Fruit fly (Drosophila melanogaster) whole organism, prepupa: ENCODE measurements around the gene Hsp70Aa.
A peak's percentile ranks its signal among the peaks of the same experiment; 100 is the strongest.

Experiments
- Blimp-1 ChIP-seq: fragments of 200-800 bp; sonication (Bioruptor generic); optimal IDR thresholded peaks from 3 replicates; lab custom pipeline; 2017; ENCODE audit warnings: missing biosample characterization, missing genetic modification characterization, mild to moderate bottlenecking, moderate library complexity, missing genetic modification reagents
- CG11294 ChIP-seq: fragments of 200-800 bp; sonication (Bioruptor generic); IDR thresholded peaks from 2 replicates; pipeline ENCODE4 v1.3.6; 2022; ENCODE audit warnings: missing biosample characterization, missing genetic modification characterization
- CG15336 ChIP-seq: fragments of 200-800 bp; sonication (Bioruptor generic); IDR thresholded peaks from 2 replicates; pipeline ENCODE4 v1.3.6; 2022; ENCODE audit warnings: missing biosample characterization, missing genetic modification characterization
- CG1621 ChIP-seq: fragments of 200-800 bp; sonication (Bioruptor generic); optimal IDR thresholded peaks from 3 replicates; lab custom pipeline; 2018; ENCODE audit warnings: missing biosample characterization, mild to moderate bottlenecking, missing genetic modification characterization
- CG3032 ChIP-seq: fragments of 200-800 bp; optimal IDR thresholded peaks from 2 replicates; lab custom pipeline; 2019; ENCODE audit warnings: missing biosample characterization, mild to moderate bottlenecking, missing genetic modification characterization, moderate library complexity
- CG31627 ChIP-seq: fragments of 200-800 bp; sonication (Bioruptor generic); optimal IDR thresholded peaks from 3 replicates; lab custom pipeline; 2016; ENCODE audit warnings: missing biosample characterization, missing genetic modification characterization
- CG32006 ChIP-seq: fragments of 200-800 bp; sonication (Bioruptor generic); optimal IDR thresholded peaks from 3 replicates; lab custom pipeline; 2017; ENCODE audit warnings: missing biosample characterization, mild to moderate bottlenecking, missing genetic modification characterization
- CG3919 ChIP-seq: fragments of 200-800 bp; sonication (Bioruptor generic); optimal IDR thresholded peaks from 3 replicates; lab custom pipeline; 2016; ENCODE audit warnings: missing biosample characterization, missing genetic modification characterization
- CG4318 ChIP-seq: fragments of 200-800 bp; sonication (Bioruptor generic); optimal IDR thresholded peaks from 3 replicates; lab custom pipeline; 2017; ENCODE audit warnings: missing biosample characterization, mild to moderate bottlenecking, missing genetic modification characterization
- CG6163 ChIP-seq: fragments of 200-800 bp; sonication (Bioruptor generic); IDR thresholded peaks from 3 replicates; pipeline ENCODE4 v1.3.6; 2022; ENCODE audit warnings: missing biosample characterization, missing genetic modification characterization
- CG6276 ChIP-seq: fragments of 200-800 bp; sonication (Bioruptor generic); optimal IDR thresholded peaks from 2 replicates; lab custom pipeline; 2017; ENCODE audit warnings: missing biosample characterization, mild to moderate bottlenecking, missing genetic modification characterization
- CG6792 ChIP-seq: fragments of 200-800 bp; sonication (Bioruptor generic); optimal IDR thresholded peaks from 3 replicates; lab custom pipeline; 2016; ENCODE audit warnings: missing biosample characterization, missing genetic modification characterization
- CG6808 ChIP-seq: fragments of 200-800 bp; sonication (Bioruptor generic); optimal IDR thresholded peaks from 3 replicates; lab custom pipeline; 2017; ENCODE audit warnings: missing biosample characterization, missing genetic modification characterization, mild to moderate bottlenecking, moderate library complexity, missing genetic modification reagents
- CG6854 ChIP-seq: fragments of 200-800 bp; sonication (Bioruptor generic); optimal IDR thresholded peaks from 2 replicates; lab custom pipeline; 2017; ENCODE audit warnings: missing biosample characterization, mild to moderate bottlenecking, missing genetic modification characterization
- CG7368 ChIP-seq: fragments of 200-800 bp; sonication (Bioruptor generic); optimal IDR thresholded peaks from 3 replicates; lab custom pipeline; 2016; ENCODE audit warnings: missing biosample characterization, missing genetic modification characterization
- CG8319 ChIP-seq: fragments of 200-800 bp; sonication (Bioruptor generic); optimal IDR thresholded peaks from 3 replicates; lab custom pipeline; 2016; ENCODE audit warnings: missing biosample characterization, missing genetic modification characterization
- CG8632 ChIP-seq: fragments of 200-800 bp; sonication (Bioruptor generic); optimal IDR thresholded peaks from 3 replicates; lab custom pipeline; 2016; ENCODE audit warnings: missing biosample characterization, missing genetic modification characterization
- CG9139 ChIP-seq: fragments of 200-800 bp; sonication (Bioruptor generic); optimal IDR thresholded peaks from 3 replicates; lab custom pipeline; 2017; ENCODE audit warnings: missing biosample characterization, mild to moderate bottlenecking, missing genetic modification characterization
- Eip75B ChIP-seq: fragments of 200-800 bp; sonication (Bioruptor generic); optimal IDR thresholded peaks from 3 replicates; lab custom pipeline; 2016; ENCODE audit warnings: missing biosample characterization, missing genetic modification characterization
- Eip78C ChIP-seq: fragments of 200-800 bp; sonication (Bioruptor generic); peaks from one replicate; lab custom pipeline; 2016; ENCODE audit warnings: missing biosample characterization, missing genetic modification characterization
- Eip93F ChIP-seq: fragments of 200-800 bp; sonication (Bioruptor generic); optimal IDR thresholded peaks from 2 replicates; lab custom pipeline; 2016; ENCODE audit warnings: missing biosample characterization, mild to moderate bottlenecking, missing genetic modification characterization
- Ets21C ChIP-seq: fragments of 200-800 bp; sonication (Bioruptor generic); optimal IDR thresholded peaks from 3 replicates; lab custom pipeline; 2016; ENCODE audit warnings: missing biosample characterization, missing genetic modification characterization
- Gug ChIP-seq: fragments of 200-800 bp; sonication (Bioruptor generic); IDR thresholded peaks from 2 replicates; pipeline ENCODE4 v1.3.6; 2022; ENCODE audit warnings: missing biosample characterization, missing genetic modification characterization
- Hr38 ChIP-seq: sonication (Bioruptor generic); optimal IDR thresholded peaks from 2 replicates; lab custom pipeline; 2016; ENCODE audit warnings: missing biosample characterization, missing genetic modification characterization
- Hr39 ChIP-seq: fragments of 200-800 bp; sonication (Bioruptor generic); optimal IDR thresholded peaks from 2 replicates; lab custom pipeline; 2016; ENCODE audit warnings: missing biosample characterization, missing genetic modification characterization
- OdsH ChIP-seq: fragments of 200-800 bp; sonication (Bioruptor generic); optimal IDR thresholded peaks from 3 replicates; lab custom pipeline; 2016; ENCODE audit warnings: missing biosample characterization, missing genetic modification characterization
- Smox ChIP-seq: fragments of 200-800 bp; sonication (Bioruptor generic); optimal IDR thresholded peaks from 3 replicates; lab custom pipeline; 2016; ENCODE audit warnings: missing biosample characterization, missing genetic modification characterization
- Sox102F ChIP-seq: fragments of 200-800 bp; sonication (Bioruptor generic); optimal IDR thresholded peaks from 2 replicates; lab custom pipeline; 2016; ENCODE audit warnings: missing biosample characterization, mild to moderate bottlenecking, missing genetic modification characterization
- Sox14 ChIP-seq: fragments of 200-800 bp; sonication (Bioruptor generic); optimal IDR thresholded peaks from 3 replicates; lab custom pipeline; 2016; ENCODE audit warnings: missing biosample characterization, missing genetic modification characterization
- achi ChIP-seq: fragments of 200-800 bp; sonication (Bioruptor generic); optimal IDR thresholded peaks from 3 replicates; lab custom pipeline; 2016; ENCODE audit warnings: missing biosample characterization, missing genetic modification characterization
- acj6 ChIP-seq: fragments of 200-800 bp; sonication (Bioruptor generic); optimal IDR thresholded peaks from 3 replicates; lab custom pipeline; 2016; ENCODE audit warnings: missing biosample characterization, missing genetic modification characterization
- cyc ChIP-seq: fragments of 200-800 bp; sonication (Bioruptor generic); optimal IDR thresholded peaks from 3 replicates; lab custom pipeline; 2016; ENCODE audit warnings: missing biosample characterization, missing genetic modification characterization
- dac ChIP-seq: fragments of 200-800 bp; sonication (Bioruptor generic); optimal IDR thresholded peaks from 2 replicates; lab custom pipeline; 2017; ENCODE audit warnings: missing biosample characterization, mild to moderate bottlenecking, missing genetic modification characterization
- dsx ChIP-seq: fragments of 200-800 bp; optimal IDR thresholded peaks from 3 replicates; lab custom pipeline; 2019; ENCODE audit warnings: missing biosample characterization, mild to moderate bottlenecking, missing genetic modification characterization, moderate library complexity; ENCODE audit not compliant: poor library complexity, severe bottlenecking
- eg ChIP-seq: fragments of 200-800 bp; sonication (Bioruptor generic); IDR thresholded peaks from 3 replicates; pipeline ENCODE4 v1.3.6; 2022; ENCODE audit warnings: missing biosample characterization, missing genetic modification characterization
- esn ChIP-seq: fragments of 200-800 bp; sonication (Bioruptor generic); optimal IDR thresholded peaks from 2 replicates; lab custom pipeline; 2016; ENCODE audit warnings: missing biosample characterization, mild to moderate bottlenecking, missing genetic modification characterization, moderate library complexity
- fd59A ChIP-seq: fragments of 200-800 bp; sonication (Bioruptor generic); optimal IDR thresholded peaks from 2 replicates; lab custom pipeline; 2017; ENCODE audit warnings: missing biosample characterization, mild to moderate bottlenecking, missing genetic modification characterization, missing genetic modification reagents
- fd85E ChIP-seq: fragments of 200-800 bp; sonication (Bioruptor generic); optimal IDR thresholded peaks from 3 replicates; lab custom pipeline; 2016; ENCODE audit warnings: missing biosample characterization, missing genetic modification characterization
- fkh ChIP-seq: fragments of 200-800 bp; sonication (Bioruptor generic); optimal IDR thresholded peaks from 3 replicates; lab custom pipeline; 2017; ENCODE audit warnings: missing biosample characterization, mild to moderate bottlenecking, missing genetic modification characterization, moderate library complexity
- lz ChIP-seq: fragments of 200-800 bp; sonication (Bioruptor generic); optimal IDR thresholded peaks from 3 replicates; lab custom pipeline; 2016; ENCODE audit warnings: missing biosample characterization, missing genetic modification characterization
- net ChIP-seq: fragments of 200-800 bp; sonication (Bioruptor generic); optimal IDR thresholded peaks from 3 replicates; lab custom pipeline; 2016; ENCODE audit warnings: missing biosample characterization, missing genetic modification characterization
- pdm3 ChIP-seq: fragments of 200-800 bp; sonication (Bioruptor generic); optimal IDR thresholded peaks from 3 replicates; lab custom pipeline; 2016; ENCODE audit warnings: missing biosample characterization, missing genetic modification characterization
- salr ChIP-seq, 2 experiments: fragments of 200-800 bp; sonication (Bioruptor generic); optimal IDR thresholded peaks; 3 replicates each; lab custom pipeline; 2016 to 2018; ENCODE audit warnings: missing biosample characterization in 2 of 2, missing genetic modification characterization in 2 of 2, mild to moderate bottlenecking in 1 of 2
- spab ChIP-seq: fragments of 200-800 bp; sonication (Bioruptor generic); optimal IDR thresholded peaks from 2 replicates; lab custom pipeline; 2017; ENCODE audit warnings: missing biosample characterization, mild to moderate bottlenecking, missing genetic modification characterization, missing genetic modification reagents
- svp ChIP-seq: fragments of 200-800 bp; sonication (Bioruptor generic); peaks from one replicate; lab custom pipeline; 2016; ENCODE audit warnings: missing biosample characterization, missing genetic modification characterization
- topi ChIP-seq: fragments of 200-800 bp; sonication (Bioruptor generic); optimal IDR thresholded peaks from 3 replicates; lab custom pipeline; 2016; ENCODE audit warnings: missing biosample characterization, missing genetic modification characterization
- vri ChIP-seq: fragments of 200-800 bp; sonication (Bioruptor generic); optimal IDR thresholded peaks from 3 replicates; lab custom pipeline; 2016; ENCODE audit warnings: missing biosample characterization, mild to moderate bottlenecking, missing genetic modification characterization

Gene Hsp70Aa

DNA sequence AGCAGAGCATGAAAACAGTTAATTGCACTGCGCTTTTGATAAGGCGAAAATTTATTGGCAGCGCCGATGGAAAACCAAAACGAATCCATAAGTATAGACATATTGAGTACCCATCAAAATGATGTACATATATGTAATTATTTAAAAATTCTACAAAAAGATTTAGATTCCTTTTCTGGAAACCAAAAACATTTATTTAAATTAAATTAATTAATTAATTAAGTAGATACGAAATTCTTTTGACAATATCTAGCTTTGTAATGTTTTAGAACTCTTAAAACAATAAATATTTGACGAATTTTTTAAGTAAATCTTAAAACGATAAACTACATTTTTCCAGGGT lies 21.0 kb upstream of the Hsp70Aa start (continued):
- TF ChIP-seq achi (GFP tag; lab: Kevin White, UChicago) (peak; percentile 38), CG32006 (peak; percentile 55), topi (GFP tag; lab: Kevin White, UChicago) (no peak), esn (GFP tag; lab: Kevin White, UChicago) (peak; percentile 34), svp (peak; percentile 75), Eip75B (GFP tag; lab: Kevin White, UChicago) (no peak), dsx (GFP tag; lab: Kevin White, UChicago) (no peak), CG6808 (GFP tag; lab: Kevin White, UChicago) (no peak), dac (GFP tag; lab: Kevin White, UChicago) (no peak), CG9139 (GFP tag; lab: Kevin White, UChicago) (no peak), acj6 (GFP tag; lab: Kevin White, UChicago) (peak; percentile 27), fd59A (GFP tag; lab: Kevin White, UChicago) (no peak), lz (GFP tag; lab: Kevin White, UChicago) (no peak), CG3919 (GFP tag; lab: Kevin White, UChicago) (peak; percentile 34), Smox (GFP tag; lab: Kevin White, UChicago) (no peak), CG1621 (tag; lab: Kevin White, UChicago) (no peak), Blimp-1 (GFP tag; lab: Kevin White, UChicago) (no peak), pdm3 (GFP tag; lab: Kevin White, UChicago) (no peak), CG7368 (no peak), CG15336 (peak; percentile 66), Sox14 (no peak), CG4318 (GFP tag; lab: Kevin White, UChicago) (no peak), CG11294 (no peak), Sox102F (GFP tag; lab: Kevin White, UChicago) (no peak), eg (GFP tag; lab: Robert Waterston, UW) (no peak), CG6792 (GFP tag; lab: Kevin White, UChicago) (no peak)

DNA sequence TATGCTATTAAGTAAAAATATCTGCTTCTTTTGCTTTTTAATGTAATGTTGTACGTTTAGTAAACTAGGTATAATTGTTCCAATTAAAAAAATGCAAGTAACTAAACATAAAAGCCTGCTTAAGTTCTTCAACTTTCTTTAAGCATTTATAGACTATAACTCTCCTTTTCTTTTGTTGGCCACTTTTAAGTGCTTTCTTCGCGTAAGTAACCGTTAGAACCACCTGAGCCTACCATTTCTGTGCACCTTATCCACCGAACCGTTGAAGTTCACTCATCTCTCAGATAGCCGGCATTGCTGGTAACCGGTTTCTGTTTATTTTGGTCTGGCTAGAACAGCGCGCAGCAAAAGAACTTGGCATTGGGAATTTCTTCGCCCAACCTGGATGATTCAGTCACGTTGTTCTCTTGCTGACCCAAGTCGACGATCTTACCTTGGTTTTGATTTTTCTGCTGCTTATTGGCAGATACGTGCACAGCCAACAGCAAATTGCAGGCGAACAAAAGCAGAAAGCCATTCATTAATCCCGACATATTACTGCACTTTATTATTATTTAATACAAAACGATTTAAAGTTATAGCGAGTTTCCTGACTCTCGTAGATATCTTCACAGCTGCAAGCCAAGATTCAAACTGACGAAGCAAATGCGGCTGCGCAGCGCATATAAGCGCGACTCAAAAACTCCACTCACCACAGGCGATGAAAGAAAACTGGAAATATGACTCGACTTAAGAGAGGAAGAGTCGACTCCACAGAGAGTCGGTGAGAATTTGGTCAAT lies 20.4 kb upstream of the Hsp70Aa start, which contains the start of gene CG10005:
CG10005 (minus strand) TSS at position 642 of the 780 bp plus-strand sequence.
- peak; percentile 27 for TF ChIP-seq fd85E (GFP tag; lab: Kevin White, UChicago)
- no peak for TF ChIP-seq fkh (GFP tag; lab: Kevin White, UChicago)
- no peak for TF ChIP-seq dac (GFP tag; lab: Kevin White, UChicago)
- no peak for TF ChIP-seq cyc (GFP tag; lab: Kevin White, UChicago)
- no peak for TF ChIP-seq spab (GFP tag; lab: Kevin White, UChicago)
- peak; percentile 15 for TF ChIP-seq dsx (GFP tag; lab: Kevin White, UChicago)
- TF ChIP-seq eg (GFP tag; lab: Robert Waterston, UW), result no peak
- TF ChIP-seq esn (GFP tag; lab: Kevin White, UChicago), result no peak
- TF ChIP-seq Eip93F (GFP tag; lab: Kevin White, UChicago), result no peak
- no peak for TF ChIP-seq CG6276 (GFP tag; lab: Kevin White, UChicago)
- no peak for TF ChIP-seq CG6792 (GFP tag; lab: Kevin White, UChicago)
- no peak for TF ChIP-seq CG11294
- TF ChIP-seq CG9139 (GFP tag; lab: Kevin White, UChicago), result peak; percentile 59
- no peak for TF ChIP-seq CG31627 (GFP tag; lab: Kevin White, UChicago)
- TF ChIP-seq fd59A (GFP tag; lab: Kevin White, UChicago), result no peak
- no peak for TF ChIP-seq CG7368
- no peak for TF ChIP-seq OdsH (GFP tag; lab: Kevin White, UChicago)
- no peak for TF ChIP-seq CG6808 (GFP tag; lab: Kevin White, UChicago)
- TF ChIP-seq topi (GFP tag; lab: Kevin White, UChicago), result peak; percentile 4
- no peak for TF ChIP-seq Hr38
- TF ChIP-seq Hr39 (GFP tag; lab: Kevin White, UChicago), result no peak
- TF ChIP-seq CG8319 (GFP tag; lab: Kevin White, UChicago), result no peak
- peak; percentile 77 for TF ChIP-seq Eip78C
- TF ChIP-seq CG1621 (tag; lab: Kevin White, UChicago), result no peak
- no peak for TF ChIP-seq Gug (GFP tag; lab: Robert Waterston, UW)
- TF ChIP-seq Smox (GFP tag; lab: Kevin White, UChicago), result no peak
- no peak for TF ChIP-seq net
- no peak for TF ChIP-seq CG3032 (tag; lab: Kevin White, UChicago)
- TF ChIP-seq vri (GFP tag; lab: Kevin White, UChicago), result peak; percentile 67
- TF ChIP-seq CG6854 (GFP tag; lab: Kevin White, UChicago), result peak; percentile 57
- no peak for TF ChIP-seq CG6163 (GFP tag; lab: Robert Waterston, UW)
- TF ChIP-seq svp, result no peak
- TF ChIP-seq Blimp-1 (GFP tag; lab: Kevin White, UChicago), result no peak
- TF ChIP-seq acj6 (GFP tag; lab: Kevin White, UChicago), result no peak
- no peak for TF ChIP-seq achi (GFP tag; lab: Kevin White, UChicago)
- TF ChIP-seq CG8632 (GFP tag; lab: Kevin White, UChicago), result no peak
- TF ChIP-seq Ets21C (GFP tag; lab: Kevin White, UChicago), result no peak
- no peak for TF ChIP-seq salr (GFP tag; optimal IDR thresholded peaks at IDR 0.05; lab: Kevin White, UChicago)
